Worm (Caenorhabditis elegans): Measurements from ENCODE around the gene srh-104.

DNA sequence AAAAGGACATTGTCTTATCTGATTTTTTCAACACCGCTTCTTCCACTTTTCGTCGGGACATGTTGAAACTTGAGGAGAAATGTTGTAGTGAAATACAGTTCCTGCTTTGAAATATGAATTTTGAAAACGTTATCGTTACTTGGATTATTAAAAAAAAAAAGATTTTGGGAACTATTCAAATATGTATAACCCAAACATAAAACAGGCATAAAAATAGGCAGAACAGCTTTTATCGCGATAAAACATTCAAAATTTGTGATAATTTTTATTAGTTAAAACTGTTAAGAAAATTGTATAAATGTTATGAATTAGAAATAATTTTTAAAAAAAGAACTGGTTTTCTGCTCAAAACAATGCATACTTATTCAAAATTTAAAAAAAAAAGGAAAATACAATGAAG lies 12.4 kb upstream of the srh-104 start, which contains the start of gene bgnt-1.3:
- TF ChIP-seq rec-8 (tag; optimal IDR thresholded peaks at IDR 0.05) (no peak), B0019.2 (GFP tag; conservative IDR thresholded peaks at IDR 0.05) (no peak), dpl-1 (GFP tag; optimal IDR thresholded peaks at IDR 0.05) (no peak), snpc-3.4 (tag; optimal IDR thresholded peaks at IDR 0.05) (no peak), D2030.7 (GFP tag; IDR thresholded peaks at IDR 0.05) (no peak), hrde-1 (tag; optimal IDR thresholded peaks at IDR 0.05; ENCODE audit: borderline replicate concordance) (no peak)

Data from whole organism, young adult.